Fruit fly (Drosophila melanogaster): ENCODE measurements around the gene r-cup.

r-cup gene

dm6 chrX:21010541-21010940, 15.1 kb downstream of the r-cup start:
- TF ChIP-seq CG32006 (GFP tag; optimal IDR thresholded peaks at IDR 0.05) (peak; percentile 57), Sox14 (GFP tag; optimal IDR thresholded peaks at IDR 0.05) (no peak), CG8119 (GFP tag; IDR thresholded peaks at IDR 0.05) (peak; percentile 38; the same call in 1 of the 3 replicates), OdsH (GFP tag; optimal IDR thresholded peaks at IDR 0.05) (peak; percentile 18), topi (GFP tag; optimal IDR thresholded peaks at IDR 0.05) (no peak), CG16779 (tag; optimal IDR thresholded peaks at IDR 0.05) (no peak), CG31627 (GFP tag; optimal IDR thresholded peaks at IDR 0.05) (no peak), Eip75B (GFP tag; optimal IDR thresholded peaks at IDR 0.05) (peak; percentile 22), CG10631 (GFP tag; optimal IDR thresholded peaks at IDR 0.05) (peak; percentile 40), acj6 (GFP tag; optimal IDR thresholded peaks at IDR 0.05) (peak; percentile 9), Hr39 (GFP tag; optimal IDR thresholded peaks at IDR 0.05) (no peak), Blimp-1 (GFP tag; optimal IDR thresholded peaks at IDR 0.05) (no peak), Gug (GFP tag; IDR thresholded peaks at IDR 0.05) (no peak), eg (GFP tag; IDR thresholded peaks at IDR 0.05) (no peak), Sox102F (GFP tag; optimal IDR thresholded peaks at IDR 0.05) (no peak), CG6792 (GFP tag; optimal IDR thresholded peaks at IDR 0.05) (no peak), Smox (GFP tag; optimal IDR thresholded peaks at IDR 0.05) (no peak), Eip93F (GFP tag; optimal IDR thresholded peaks at IDR 0.05) (no peak), CG8319 (GFP tag; optimal IDR thresholded peaks at IDR 0.05) (no peak), Hr38 (GFP tag; optimal IDR thresholded peaks at IDR 0.05) (no peak), CG4318 (GFP tag; optimal IDR thresholded peaks at IDR 0.05) (peak; percentile 19), Eip78C (GFP tag) (no peak), esn (GFP tag; optimal IDR thresholded peaks at IDR 0.05) (no peak), net (GFP tag; optimal IDR thresholded peaks at IDR 0.05) (no peak), CG9139 (GFP tag; optimal IDR thresholded peaks at IDR 0.05) (no peak), cyc (GFP tag; optimal IDR thresholded peaks at IDR 0.05) (peak; percentile 13), CG3919 (GFP tag; optimal IDR thresholded peaks at IDR 0.05) (peak; percentile 45), svp (GFP tag) (peak; percentile 29), lz (GFP tag; optimal IDR thresholded peaks at IDR 0.05) (no peak), CG3032 (tag; optimal IDR thresholded peaks at IDR 0.05) (no peak), Met (GFP tag; optimal IDR thresholded peaks at IDR 0.05) (no peak), CG34406 (GFP tag; optimal IDR thresholded peaks at IDR 0.05) (peak; percentile 8), CG6276 (GFP tag; optimal IDR thresholded peaks at IDR 0.05) (peak; percentile 34), CG1621 (tag; optimal IDR thresholded peaks at IDR 0.05) (no peak), fkh (GFP tag; optimal IDR thresholded peaks at IDR 0.05) (no peak), Ets21C (GFP tag; optimal IDR thresholded peaks at IDR 0.05) (no peak), salr (GFP tag; optimal IDR thresholded peaks at IDR 0.05) (no peak), fd85E (GFP tag; optimal IDR thresholded peaks at IDR 0.05) (no peak), CG11902 (GFP tag; optimal IDR thresholded peaks at IDR 0.05) (no peak), CG11762 (GFP tag; optimal IDR thresholded peaks at IDR 0.05; ENCODE audit: insufficient read depth) (no peak), CG6163 (GFP tag; IDR thresholded peaks at IDR 0.05) (0 out of 3 replicates have a peak, but pooled peaks have one; percentile 27), CG7368 (GFP tag; optimal IDR thresholded peaks at IDR 0.05) (no peak), vri (GFP tag; optimal IDR thresholded peaks at IDR 0.05) (no peak), CG11294 (GFP tag; IDR thresholded peaks at IDR 0.05) (no peak), ss (GFP tag; optimal IDR thresholded peaks at IDR 0.05) (peak in 1 of 2 experiments; percentile 31), achi (GFP tag; optimal IDR thresholded peaks at IDR 0.05) (peak; percentile 10), dsx (GFP tag; optimal IDR thresholded peaks at IDR 0.05; ENCODE audit: poor library complexity, severe bottlenecking) (no peak), pdm3 (GFP tag; optimal IDR thresholded peaks at IDR 0.05) (peak; percentile 30), Hr4 (GFP tag; optimal IDR thresholded peaks at IDR 0.05) (peak; percentile 37), CG10669 (GFP tag; optimal IDR thresholded peaks at IDR 0.05) (peak; percentile 49), Ets96B (tag; optimal IDR thresholded peaks at IDR 0.05) (peak; percentile 30), Sox15 (GFP tag; optimal IDR thresholded peaks at IDR 0.05) (no peak)

All from whole organism, prepupa.